Fruit fly (Drosophila melanogaster): ENCODE data around the gene CG31178.

- no peak for TF ChIP-seq CG7101 (tag; optimal IDR thresholded peaks at IDR 0.05)
- TF ChIP-seq CG33017 (tag; optimal IDR thresholded peaks at IDR 0.05): no peak
These were observed 18.7 kb upstream of the CG31178 start for dm6 chr3R:21854574-21855468.
